Worm (Caenorhabditis elegans) whole organism, late embryonic: ENCODE results near the gene F48E8.4.

ENCODE experiments used
- T23F11.4 ChIP-seq: fragments of 200-800 bp; sonication (Bioruptor generic); optimal IDR thresholded peaks from 2 replicates; lab custom pipeline; 2018; ENCODE audit warnings: mild to moderate bottlenecking, missing genetic modification characterization, missing compliant biosample characterization
- Y22D7AL.16 ChIP-seq: sonication (generic microtip); optimal IDR thresholded peaks from 2 replicates; lab custom pipeline; 2016; ENCODE audit warnings: missing genetic modification characterization, missing compliant biosample characterization
- ceh-14 ChIP-seq: sonication (generic microtip); optimal IDR thresholded peaks from 2 replicates; lab custom pipeline; 2016; ENCODE audit warnings: missing genotype, missing genetic modification characterization, missing compliant biosample characterization
- ceh-18 ChIP-seq: sonication (generic microtip); optimal IDR thresholded peaks from 2 replicates; lab custom pipeline; 2016; ENCODE audit warnings: missing genetic modification characterization, missing compliant biosample characterization
- ceh-19 ChIP-seq: fragments of 200-800 bp; sonication (Bioruptor generic); optimal IDR thresholded peaks from 2 replicates; lab custom pipeline; 2018; ENCODE audit warnings: mild to moderate bottlenecking, missing genetic modification characterization, missing compliant biosample characterization
- ceh-2 ChIP-seq: sonication (generic microtip); optimal IDR thresholded peaks from 2 replicates; lab custom pipeline; 2016; ENCODE audit warnings: missing genotype, missing genetic modification characterization, missing compliant biosample characterization
- ceh-24 ChIP-seq: sonication (generic microtip); optimal IDR thresholded peaks from 2 replicates; lab custom pipeline; 2016; ENCODE audit warnings: mild to moderate bottlenecking, missing genetic modification characterization, missing compliant biosample characterization
- ceh-31 ChIP-seq: sonication (generic microtip); optimal IDR thresholded peaks from 2 replicates; lab custom pipeline; 2016; ENCODE audit warnings: missing genetic modification characterization, missing compliant biosample characterization
- ceh-34 ChIP-seq: sonication (generic microtip); optimal IDR thresholded peaks from 2 replicates; lab custom pipeline; 2016; ENCODE audit warnings: mild to moderate bottlenecking, missing genetic modification characterization, missing compliant biosample characterization
- ceh-48 ChIP-seq: sonication (generic microtip); optimal IDR thresholded peaks from 2 replicates; lab custom pipeline; 2016; ENCODE audit warnings: missing genetic modification characterization, inconsistent platforms, missing compliant biosample characterization
- ceh-6 ChIP-seq: fragments of 200-800 bp; sonication (Bioruptor generic); optimal IDR thresholded peaks from 2 replicates; lab custom pipeline; 2018; ENCODE audit warnings: mild to moderate bottlenecking, missing genetic modification characterization, missing compliant biosample characterization
- ceh-9 ChIP-seq: sonication (generic microtip); optimal IDR thresholded peaks from 2 replicates; lab custom pipeline; 2016; ENCODE audit warnings: mild to moderate bottlenecking, missing genetic modification characterization, inconsistent platforms, missing compliant biosample characterization
- che-1 ChIP-seq: sonication (generic microtip); optimal IDR thresholded peaks from 2 replicates; lab custom pipeline; 2016; ENCODE audit warnings: mild to moderate bottlenecking, missing genetic modification characterization, missing compliant biosample characterization
- elt-2 ChIP-seq: sonication (generic microtip); optimal IDR thresholded peaks from 2 replicates; lab custom pipeline; 2016; ENCODE audit warnings: missing genetic modification reagents, missing genetic modification characterization, missing compliant biosample characterization
- ets-4 ChIP-seq: sonication (generic microtip); optimal IDR thresholded peaks from 2 replicates; lab custom pipeline; 2016; ENCODE audit warnings: missing genetic modification characterization, missing compliant biosample characterization
- gmeb-2 ChIP-seq: sonication (generic microtip); optimal IDR thresholded peaks from 2 replicates; lab custom pipeline; 2016; ENCODE audit warnings: missing genetic modification characterization, inconsistent platforms, missing compliant biosample characterization
- hlh-13 ChIP-seq: fragments of 200-800 bp; sonication (Bioruptor generic); optimal IDR thresholded peaks from 2 replicates; lab custom pipeline; 2018; ENCODE audit warnings: mild to moderate bottlenecking, missing genetic modification characterization, missing compliant biosample characterization
- hlh-15 ChIP-seq: sonication (generic microtip); optimal IDR thresholded peaks from 2 replicates; lab custom pipeline; 2016; ENCODE audit warnings: missing genetic modification characterization, missing compliant biosample characterization
- hlh-30 ChIP-seq: sonication (generic microtip); optimal IDR thresholded peaks from 2 replicates; lab custom pipeline; 2017; ENCODE audit warnings: antibody characterized with exemption, missing genetic modification characterization, missing compliant biosample characterization; ENCODE audit not compliant: insufficient read depth
- hlh-8 ChIP-seq: sonication (generic microtip); optimal IDR thresholded peaks from 2 replicates; lab custom pipeline; 2016; ENCODE audit warnings: missing genotype, missing genetic modification characterization, missing compliant biosample characterization
- lin-11 ChIP-seq: fragments of 200-800 bp; sonication (Bioruptor generic); optimal IDR thresholded peaks from 2 replicates; lab custom pipeline; 2018; ENCODE audit warnings: mild to moderate bottlenecking, missing genetic modification characterization, missing compliant biosample characterization
- madf-2 ChIP-seq: sonication (generic microtip); optimal IDR thresholded peaks from 2 replicates; lab custom pipeline; 2017; ENCODE audit warnings: missing genetic modification characterization, missing compliant biosample characterization
- mec-3 ChIP-seq: sonication (generic microtip); optimal IDR thresholded peaks from 2 replicates; lab custom pipeline; 2016; ENCODE audit warnings: borderline replicate concordance, missing genetic modification characterization, missing compliant biosample characterization
- nfya-1 ChIP-seq: sonication (generic microtip); optimal IDR thresholded peaks from 2 replicates; lab custom pipeline; 2017; ENCODE audit warnings: missing genetic modification characterization, mild to moderate bottlenecking, missing compliant biosample characterization, antibody characterized with exemption, moderate library complexity
- nhr-232 ChIP-seq: sonication (generic microtip); optimal IDR thresholded peaks from 2 replicates; lab custom pipeline; 2016; ENCODE audit warnings: missing genetic modification characterization, missing compliant biosample characterization
- npax-4 ChIP-seq: sonication (generic microtip); optimal IDR thresholded peaks from 2 replicates; lab custom pipeline; 2016; ENCODE audit warnings: missing genetic modification characterization, missing compliant biosample characterization
- pag-3 ChIP-seq: sonication (generic microtip); optimal IDR thresholded peaks from 2 replicates; lab custom pipeline; 2016; ENCODE audit warnings: missing compliant biosample characterization, missing genetic modification characterization, borderline replicate concordance
- pat-9 ChIP-seq: fragments of 200-800 bp; sonication (Bioruptor generic); optimal IDR thresholded peaks from 2 replicates; lab custom pipeline; 2018; ENCODE audit warnings: mild to moderate bottlenecking, missing genetic modification characterization, moderate library complexity, missing compliant biosample characterization
- pha-2 ChIP-seq: sonication (generic microtip); optimal IDR thresholded peaks from 2 replicates; lab custom pipeline; 2017; ENCODE audit warnings: mild to moderate bottlenecking, missing genetic modification characterization, missing compliant biosample characterization
- pqm-1 ChIP-seq: sonication (generic microtip); optimal IDR thresholded peaks from 2 replicates; lab custom pipeline; 2016; ENCODE audit warnings: missing genetic modification characterization, missing compliant biosample characterization
- pros-1 ChIP-seq: fragments of 150-350 bp; optimal IDR thresholded peaks from 2 replicates; lab custom pipeline; 2014; ENCODE audit warnings: missing biosample characterization, missing genetic modification reagents, missing genetic modification characterization
- sox-2 ChIP-seq: fragments of 200-800 bp; sonication (Bioruptor generic); IDR thresholded peaks from 2 replicates; pipeline ENCODE4 v1.3.6; 2022; ENCODE audit warnings: missing genetic modification reagents, missing genetic modification characterization, missing compliant biosample characterization
- sox-4 ChIP-seq: sonication (generic microtip); optimal IDR thresholded peaks from 2 replicates; lab custom pipeline; 2017; ENCODE audit warnings: mild to moderate bottlenecking, missing genetic modification characterization, inconsistent platforms, missing compliant biosample characterization
- tbx-2 ChIP-seq: sonication (generic microtip); optimal IDR thresholded peaks from 2 replicates; lab custom pipeline; 2016; ENCODE audit warnings: missing genetic modification characterization, missing compliant biosample characterization
- unc-3 ChIP-seq, 2 experiments: fragments of 200-800 bp in 1 of 2; sonication (Bioruptor generic) in 1 of 2; sonication (generic microtip) in 1 of 2; conservative IDR thresholded peaks in 1 of 2; optimal IDR thresholded peaks in 1 of 2; 2 replicates each; pipeline versions ENCODE4 v1.3.6 to Lab custom; 2016 to 2022; ENCODE audit warnings: missing compliant biosample characterization in 2 of 2, missing genetic modification characterization in 2 of 2, missing genetic modification reagents in 1 of 2
- unc-42 ChIP-seq: sonication (generic microtip); optimal IDR thresholded peaks from 2 replicates; lab custom pipeline; 2016; ENCODE audit warnings: missing genotype, missing genetic modification characterization, missing compliant biosample characterization
- unc-55 ChIP-seq: sonication (generic microtip); optimal IDR thresholded peaks from 2 replicates; lab custom pipeline; 2017; ENCODE audit warnings: missing biosample characterization, missing genetic modification reagents, missing genetic modification characterization
- ztf-16 ChIP-seq: sonication (generic microtip); optimal IDR thresholded peaks from 2 replicates; lab custom pipeline; 2017; ENCODE audit warnings: missing genetic modification characterization, missing compliant biosample characterization

The F48E8.4 gene

ce11 chrIII:5498973-5499372 lies 45.6 kb downstream of the F48E8.4 start, which contains the start of gene R02F2.9:
Gene R02F2.9, plus strand, starts transcription at chrIII:5499190.
- no peak for TF ChIP-seq npax-4 (tag; lab: Kevin White, UChicago)
- no peak for TF ChIP-seq nhr-232 (tag; lab: Kevin White, UChicago)
- TF ChIP-seq Y22D7AL.16 (tag; lab: Kevin White, UChicago): no peak
- TF ChIP-seq ets-4 (tag; lab: Kevin White, UChicago): peak; percentile 55
- TF ChIP-seq tbx-2 (tag; lab: Kevin White, UChicago): no peak
- no peak for TF ChIP-seq ceh-9 (tag; lab: Kevin White, UChicago)
- TF ChIP-seq unc-42 (tag; lab: Kevin White, UChicago): peak; percentile 37
- TF ChIP-seq sox-4: no peak
- TF ChIP-seq gmeb-2 (tag; lab: Kevin White, UChicago): no peak
- TF ChIP-seq unc-55 (GFP tag; lab: Kevin White, UChicago): no peak
- no peak for TF ChIP-seq che-1 (tag; lab: Kevin White, UChicago)
- no peak for TF ChIP-seq pqm-1 (tag; lab: Kevin White, UChicago)
- TF ChIP-seq mec-3 (tag; lab: Kevin White, UChicago): no peak
- no peak for TF ChIP-seq T23F11.4 (GFP tag; lab: Kevin White, UChicago)
- TF ChIP-seq nfya-1 (tag; lab: Kevin White, UChicago): peak; percentile 41
- no peak for TF ChIP-seq ceh-14
- no peak for TF ChIP-seq hlh-15 (tag; lab: Kevin White, UChicago)

DNA sequence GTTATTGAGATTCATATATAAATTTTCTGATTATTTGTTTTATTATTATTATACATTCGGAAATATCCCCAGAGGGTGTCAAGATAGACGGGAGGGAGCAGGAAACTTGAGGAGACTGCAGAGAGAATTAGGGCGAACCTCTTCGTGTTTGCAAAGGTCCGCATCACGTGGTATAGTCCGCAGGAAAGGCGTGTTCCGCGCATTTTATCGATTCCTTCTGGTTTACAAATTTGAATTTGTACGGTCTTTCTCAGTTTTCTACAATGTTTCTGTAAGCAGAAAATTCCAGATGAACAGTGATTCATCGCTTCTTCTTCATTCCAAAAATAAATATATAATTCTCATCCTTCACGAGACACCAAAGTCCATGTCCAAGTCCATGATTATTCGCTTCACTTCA lies 46.6 kb downstream of the F48E8.4 start:
- peak; percentile 2 for TF ChIP-seq tbx-2 (tag; lab: Kevin White, UChicago)
- peak; percentile 23 for TF ChIP-seq ceh-31
- no peak for TF ChIP-seq pat-9 (tag; lab: Kevin White, UChicago)
- peak; percentile 86 for TF ChIP-seq hlh-30 (tag; lab: Kevin White, UChicago)
- TF ChIP-seq lin-11 (tag; lab: Kevin White, UChicago): no peak
- TF ChIP-seq hlh-13: no peak
- peak; percentile 31 for TF ChIP-seq ceh-48 (tag; lab: Kevin White, UChicago)

DNA sequence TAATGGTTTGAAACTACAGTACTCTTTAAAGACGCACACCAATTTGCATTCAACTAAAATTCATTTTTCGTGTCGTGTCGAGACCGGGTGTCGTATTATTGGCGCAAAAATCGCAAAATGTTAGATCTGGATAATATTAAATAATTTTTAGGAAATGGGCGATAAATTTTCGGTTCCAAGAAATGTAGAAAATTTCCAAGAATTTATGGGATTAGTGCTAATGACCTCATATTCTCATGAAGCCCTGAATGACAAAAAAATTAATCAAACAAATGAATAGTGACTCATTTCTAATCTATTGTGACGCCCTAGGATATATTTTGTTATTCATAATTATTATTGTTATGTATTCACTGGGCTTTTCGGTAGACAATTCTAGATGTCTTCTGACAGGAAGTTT lies 47.3 kb downstream of the F48E8.4 start:
- TF ChIP-seq ceh-14: no peak
- no peak for TF ChIP-seq ceh-48 (tag; lab: Kevin White, UChicago)
- TF ChIP-seq sox-2 (GFP tag; lab: Robert Waterston, UW): no peak
- TF ChIP-seq hlh-13: no peak
- TF ChIP-seq Y22D7AL.16 (tag; lab: Kevin White, UChicago): no peak
- no peak for TF ChIP-seq ceh-6
- no peak for TF ChIP-seq pros-1
- TF ChIP-seq pag-3 (tag; lab: Kevin White, UChicago): no peak
- no peak for TF ChIP-seq ets-4 (tag; lab: Kevin White, UChicago)

ce11 chrIII:5501358-5502287 lies 48.2 kb downstream of the F48E8.4 start, which contains the start of gene R02F2.1:
Gene R02F2.1, plus strand, starts transcription at chrIII:5501885.
- peak; percentile 7 for TF ChIP-seq hlh-30 (tag; lab: Kevin White, UChicago)
- no peak for TF ChIP-seq ceh-24 (tag; lab: Kevin White, UChicago)

ce11 chrIII:5502915-5503575 lies 49.7 kb downstream of the F48E8.4 start:
- TF ChIP-seq unc-42 (tag; lab: Kevin White, UChicago): peak; percentile 16
- TF ChIP-seq T23F11.4 (GFP tag; lab: Kevin White, UChicago): no peak
- TF ChIP-seq ceh-48 (tag; lab: Kevin White, UChicago): no peak
- TF ChIP-seq ceh-2 (tag; lab: Kevin White, UChicago): peak; percentile 10
- peak; percentile 38 for TF ChIP-seq ceh-18
- peak; percentile 73 for TF ChIP-seq elt-2
- TF ChIP-seq ceh-34 (tag; lab: Kevin White, UChicago): peak; percentile 57
- no peak for TF ChIP-seq ceh-19 (GFP tag; lab: Kevin White, UChicago)
- peak; percentile 37 for TF ChIP-seq tbx-2 (tag; lab: Kevin White, UChicago)
- peak; percentile 6 for TF ChIP-seq madf-2
- peak; percentile 64 for TF ChIP-seq ceh-31
- peak; percentile 4 for TF ChIP-seq ztf-16 (tag; lab: Kevin White, UChicago)
- no peak for TF ChIP-seq hlh-8 (tag; lab: Kevin White, UChicago)
- TF ChIP-seq nfya-1 (tag; lab: Kevin White, UChicago): peak; percentile 58
- TF ChIP-seq unc-55 (GFP tag; lab: Kevin White, UChicago): peak; percentile 59
- TF ChIP-seq unc-3 (GFP tag; conservative IDR thresholded peaks at IDR 0.05; lab: Robert Waterston, UW): no peak
- no peak for TF ChIP-seq unc-3 (tag; optimal IDR thresholded peaks at IDR 0.05; lab: Kevin White, UChicago)
- TF ChIP-seq hlh-30 (tag; lab: Kevin White, UChicago): peak; percentile 23
- TF ChIP-seq pha-2: no peak
- peak; percentile 67 for TF ChIP-seq ets-4 (tag; lab: Kevin White, UChicago)
